Fruit fly (Drosophila melanogaster): ENCODE results near the gene CG43390.

CG43390 gene

DNA sequence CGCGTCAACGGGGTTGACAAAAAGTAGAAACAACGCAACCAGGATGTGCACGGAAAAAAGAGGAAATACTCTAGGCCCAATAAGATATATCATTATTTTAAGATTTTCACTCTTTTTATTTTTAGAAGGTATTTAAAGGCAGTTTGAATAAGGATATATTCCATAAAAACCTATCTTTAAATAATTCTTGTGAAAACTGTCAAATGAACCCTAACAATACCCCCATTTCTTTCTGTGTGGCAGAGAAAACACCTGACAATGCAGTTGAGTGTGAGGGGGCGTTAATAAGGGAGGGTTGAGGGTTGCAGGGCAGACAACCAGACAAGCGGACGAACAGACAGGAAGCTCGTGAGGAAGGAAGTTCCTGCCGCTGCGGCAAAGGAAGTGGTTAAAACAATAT is 27.8 kb downstream of the CG43390 start (continued):
- TF ChIP-seq kni (GFP tag; optimal IDR thresholded peaks at IDR 0.05): no peak
- no peak for TF ChIP-seq ham (GFP tag; IDR thresholded peaks at IDR 0.05)
- 0 out of 2 replicates have a peak, but pooled peaks have one; percentile 46 for TF ChIP-seq CG31441 (GFP tag; IDR thresholded peaks at IDR 0.05)
- no peak for TF ChIP-seq Ets97D (GFP tag; optimal IDR thresholded peaks at IDR 0.05)
- no peak for TF ChIP-seq NfI (GFP tag; optimal IDR thresholded peaks at IDR 0.05)
- no peak for TF ChIP-seq CG1024 (GFP tag; IDR thresholded peaks at IDR 0.05)
- TF ChIP-seq CG12219 (GFP tag; optimal IDR thresholded peaks at IDR 0.05): peak; percentile 27
- no peak for TF ChIP-seq CG11085 (GFP tag; IDR thresholded peaks at IDR 0.05)
- TF ChIP-seq Abd-B (GFP tag; optimal IDR thresholded peaks at IDR 0.05): peak; percentile 16
- TF ChIP-seq psq (GFP tag; optimal IDR thresholded peaks at IDR 0.05): no peak
- no peak for TF ChIP-seq CG9797 (GFP tag; optimal IDR thresholded peaks at IDR 0.05)
- peak; percentile 39; the same call in 1 of the 2 replicates for TF ChIP-seq Ptx1 (GFP tag; IDR thresholded peaks at IDR 0.05)
- TF ChIP-seq lola (GFP tag; optimal IDR thresholded peaks at IDR 0.05): peak in 1 of 3 experiments; percentile 74
- no peak for TF ChIP-seq Ravus (GFP tag; IDR thresholded peaks at IDR 0.05)
- TF ChIP-seq otp (GFP tag; IDR thresholded peaks at IDR 0.05): no peak
- no peak for TF ChIP-seq HLHmδ (GFP tag; optimal IDR thresholded peaks at IDR 0.05)
- no peak for TF ChIP-seq CG12769 (tag; optimal IDR thresholded peaks at IDR 0.05)
- TF ChIP-seq CG14050 (GFP tag; IDR thresholded peaks at IDR 0.05): no peak
- TF ChIP-seq bsh (GFP tag; optimal IDR thresholded peaks at IDR 0.05): peak in 1 of 2 experiments; percentile 73
- no peak for TF ChIP-seq pita (GFP tag; optimal IDR thresholded peaks at IDR 0.05)
- TF ChIP-seq CG15011 (GFP tag; optimal IDR thresholded peaks at IDR 0.05): no peak
- peak; percentile 72 for TF ChIP-seq CG2712 (tag; optimal IDR thresholded peaks at IDR 0.05)
- peak; percentile 42 for TF ChIP-seq CG13424 (tag; optimal IDR thresholded peaks at IDR 0.05)
- no peak for TF ChIP-seq CG16779 (GFP tag; IDR thresholded peaks at IDR 0.05)
- no peak; the same call in 1 of the 2 replicates for TF ChIP-seq Nf-YA (GFP tag; IDR thresholded peaks at IDR 0.05)
- no peak for TF ChIP-seq CG17186 (GFP tag; optimal IDR thresholded peaks at IDR 0.05)
- peak; percentile 35 for TF ChIP-seq CG6254 (GFP tag; optimal IDR thresholded peaks at IDR 0.05)
- peak; percentile 1 for TF ChIP-seq tio (GFP tag; optimal IDR thresholded peaks at IDR 0.05)
- no peak for TF ChIP-seq CG3281 (GFP tag; optimal IDR thresholded peaks at IDR 0.05)
- TF ChIP-seq CG6654 (GFP tag; optimal IDR thresholded peaks at IDR 0.05): no peak
- TF ChIP-seq CG10979 (tag; optimal IDR thresholded peaks at IDR 0.05): peak; percentile 75
- no peak for TF ChIP-seq CG4282 (GFP tag; optimal IDR thresholded peaks at IDR 0.05)
- TF ChIP-seq dmrt11E (tag; optimal IDR thresholded peaks at IDR 0.05): peak; percentile 75
- no peak for TF ChIP-seq seq (GFP tag; IDR thresholded peaks at IDR 0.05)
- no peak for TF ChIP-seq BEAF-32 (GFP tag; optimal IDR thresholded peaks at IDR 0.05)
- no peak for TF ChIP-seq CG6813 (GFP tag; optimal IDR thresholded peaks at IDR 0.05)
- no peak for TF ChIP-seq sim (GFP tag; IDR thresholded peaks at IDR 0.05)
- no peak for TF ChIP-seq lbe (GFP tag; optimal IDR thresholded peaks at IDR 0.05)
- peak; percentile 53 for TF ChIP-seq Sox102F (GFP tag; optimal IDR thresholded peaks at IDR 0.05)
- peak; percentile 62 for TF ChIP-seq CG9727 (GFP tag; optimal IDR thresholded peaks at IDR 0.05)
- TF ChIP-seq CkIIα-i1 (GFP tag; IDR thresholded peaks at IDR 0.05): no peak
- peak; percentile 6 for TF ChIP-seq kay (GFP tag; optimal IDR thresholded peaks at IDR 0.05)
- peak; percentile 27 for TF ChIP-seq CG5180 (GFP tag; optimal IDR thresholded peaks at IDR 0.05)
- no peak for TF ChIP-seq CG12155 (GFP tag; optimal IDR thresholded peaks at IDR 0.05)
- no peak for TF ChIP-seq nerfin-2 (GFP tag; IDR thresholded peaks at IDR 0.05; ENCODE audit: partially characterized antibody)
- no peak for TF ChIP-seq onecut (GFP tag; IDR thresholded peaks at IDR 0.05)
- TF ChIP-seq tin (GFP tag; optimal IDR thresholded peaks at IDR 0.05): peak; percentile 32
- TF ChIP-seq HmgD (GFP tag; optimal IDR thresholded peaks at IDR 0.05): no peak
- TF ChIP-seq CG7357 (GFP tag; IDR thresholded peaks at IDR 0.05): no peak
- TF ChIP-seq oc (tag; optimal IDR thresholded peaks at IDR 0.05): no peak
- TF ChIP-seq bcd (GFP tag; optimal IDR thresholded peaks at IDR 0.05): peak; percentile 12
